Fruit fly (Drosophila melanogaster): ENCODE results near the gene CG7988.

CG7988 gene

dm6 chr3R:18244171-18245043 is 24.1 kb downstream of the CG7988 start:
- TF ChIP-seq tap (tag; optimal IDR thresholded peaks at IDR 0.05), result no peak
- TF ChIP-seq lmd (GFP tag; IDR thresholded peaks at IDR 0.05), result peak; percentile 42; the same call in 1 of the 2 replicates
- peak; percentile 21; the same call in 1 of the 2 replicates for TF ChIP-seq CG3847 (GFP tag; IDR thresholded peaks at IDR 0.05)
- no peak for TF ChIP-seq CG18011 (GFP tag; optimal IDR thresholded peaks at IDR 0.05)
- TF ChIP-seq Oli (tag; optimal IDR thresholded peaks at IDR 0.05), result peak; percentile 38
- TF ChIP-seq CG10366 (GFP tag; IDR thresholded peaks at IDR 0.05), result no peak
- no peak for TF ChIP-seq CG13894 (tag; optimal IDR thresholded peaks at IDR 0.05)
- no peak for TF ChIP-seq salm (tag; optimal IDR thresholded peaks at IDR 0.05)
- no peak for TF ChIP-seq CG15073 (GFP tag; optimal IDR thresholded peaks at IDR 0.05)
- TF ChIP-seq hkb (optimal IDR thresholded peaks at IDR 0.05), result no peak
- no peak for TF ChIP-seq hkb (GFP tag; IDR thresholded peaks at IDR 0.05)
- TF ChIP-seq wdn (GFP tag; IDR thresholded peaks at IDR 0.05), result no peak
- no peak for TF ChIP-seq prd (optimal IDR thresholded peaks at IDR 0.05)
- no peak for TF ChIP-seq prd (GFP tag; IDR thresholded peaks at IDR 0.05)
- no peak for TF ChIP-seq CG1792 (GFP tag; optimal IDR thresholded peaks at IDR 0.05)
- TF ChIP-seq CG8290 (GFP tag; optimal IDR thresholded peaks at IDR 0.05), result no peak
- TF ChIP-seq CG8290 (tag; optimal IDR thresholded peaks at IDR 0.05), result peak; percentile 10 to 69
- TF ChIP-seq B-H1 (GFP tag; IDR thresholded peaks at IDR 0.05), result no peak
- TF ChIP-seq lov (optimal IDR thresholded peaks at IDR 0.05), result no peak
- no peak for TF ChIP-seq lov (GFP tag; IDR thresholded peaks at IDR 0.05)
- TF ChIP-seq ken (GFP tag; IDR thresholded peaks at IDR 0.05), result 0 out of 3 replicates have a peak, but pooled peaks have one; percentile 25
- TF ChIP-seq kni (GFP tag; optimal IDR thresholded peaks at IDR 0.05), result no peak
- no peak for TF ChIP-seq ems (GFP tag; optimal IDR thresholded peaks at IDR 0.05)
- TF ChIP-seq Bgb (GFP tag; IDR thresholded peaks at IDR 0.05; ENCODE audit: partially characterized antibody), result peak; percentile 28; the same call in 1 of the 2 replicates
- TF ChIP-seq tio (GFP tag; optimal IDR thresholded peaks at IDR 0.05), result no peak
- TF ChIP-seq CG12155 (GFP tag; optimal IDR thresholded peaks at IDR 0.05), result no peak
- TF ChIP-seq cad (GFP tag; optimal IDR thresholded peaks at IDR 0.05), result no peak
- no peak for TF ChIP-seq hbn (GFP tag; IDR thresholded peaks at IDR 0.05; ENCODE audit: partially characterized antibody)
- TF ChIP-seq HLH54F (GFP tag; optimal IDR thresholded peaks at IDR 0.05), result no peak
- TF ChIP-seq knrl (GFP tag; IDR thresholded peaks at IDR 0.05; ENCODE audit: partially characterized antibody), result no peak
- TF ChIP-seq tll (GFP tag; optimal IDR thresholded peaks at IDR 0.05), result no peak
- no peak for TF ChIP-seq CG13775 (GFP tag; optimal IDR thresholded peaks at IDR 0.05)
- no peak for TF ChIP-seq Kr (GFP tag; optimal IDR thresholded peaks at IDR 0.05)
- no peak for TF ChIP-seq CG10147 (GFP tag; optimal IDR thresholded peaks at IDR 0.05)
- TF ChIP-seq CG30431 (GFP tag; optimal IDR thresholded peaks at IDR 0.05), result no peak
- TF ChIP-seq CG17328 (GFP tag; IDR thresholded peaks at IDR 0.05), result no peak
- no peak for TF ChIP-seq bigmax (GFP tag; optimal IDR thresholded peaks at IDR 0.05)
- peak; percentile 89; the same call in 1 of the 2 replicates for TF ChIP-seq rib (GFP tag; IDR thresholded peaks at IDR 0.05)
- 0 out of 2 replicates have a peak, but pooled peaks have one; percentile 25 for TF ChIP-seq CG11085 (GFP tag; IDR thresholded peaks at IDR 0.05)
- no peak for TF ChIP-seq CG3281 (GFP tag; optimal IDR thresholded peaks at IDR 0.05)
- TF ChIP-seq Dip2 (GFP tag; IDR thresholded peaks at IDR 0.05), result no peak
- TF ChIP-seq CG16815 (GFP tag; optimal IDR thresholded peaks at IDR 0.05), result no peak
- no peak for TF ChIP-seq al (GFP tag; IDR thresholded peaks at IDR 0.05)
- no peak for TF ChIP-seq CG13123 (GFP tag; optimal IDR thresholded peaks at IDR 0.05)
- TF ChIP-seq Drgx (GFP tag; IDR thresholded peaks at IDR 0.05), result no peak; the same call in 1 of the 2 replicates
- peak; percentile 48 for TF ChIP-seq sqz (GFP tag; optimal IDR thresholded peaks at IDR 0.05)
- TF ChIP-seq klu (GFP tag; IDR thresholded peaks at IDR 0.05), result no peak
- TF ChIP-seq Myb (GFP tag; optimal IDR thresholded peaks at IDR 0.05), result no peak
- TF ChIP-seq chif (GFP tag; optimal IDR thresholded peaks at IDR 0.05), result no peak
- no peak for TF ChIP-seq CG6765 (GFP tag; optimal IDR thresholded peaks at IDR 0.05)
- no peak for TF ChIP-seq Atf6 (GFP tag; IDR thresholded peaks at IDR 0.05)

Data from whole organism, embryonic.